Fruit fly (Drosophila melanogaster) whole organism, pupa: ENCODE measurements around the gene BORCS5.

Source experiments
- CG10348 ChIP-seq: fragments of 200-800 bp; sonication (Bioruptor generic); IDR thresholded peaks from 2 replicates; pipeline ENCODE4 v1.3.6; 2022; ENCODE audit warnings: missing biosample characterization, missing genetic modification characterization
- CG12605 ChIP-seq: fragments of 200-800 bp; sonication (Bioruptor generic); IDR thresholded peaks from 2 replicates; pipeline ENCODE4 v1.3.6; 2022; ENCODE audit warnings: missing biosample characterization, missing genetic modification characterization
- CG13204 ChIP-seq: fragments of 200-800 bp; sonication (Bioruptor generic); optimal IDR thresholded peaks from 2 replicates; lab custom pipeline; 2018; ENCODE audit warnings: missing biosample characterization, mild to moderate bottlenecking, missing genetic modification characterization, moderate library complexity
- CG14655 ChIP-seq: fragments of 200-800 bp; sonication (Bioruptor generic); optimal IDR thresholded peaks from 3 replicates; lab custom pipeline; 2017; ENCODE audit warnings: mild to moderate bottlenecking, missing biosample characterization, missing genetic modification reagents, missing genetic modification characterization
- CG15710 ChIP-seq: fragments of 200-800 bp; sonication (Bioruptor generic); optimal IDR thresholded peaks from 2 replicates; lab custom pipeline; 2018; ENCODE audit warnings: missing biosample characterization, mild to moderate bottlenecking, missing genetic modification characterization, moderate library complexity
- CG17806 ChIP-seq: fragments of 200-800 bp; sonication (Bioruptor generic); optimal IDR thresholded peaks from 2 replicates; lab custom pipeline; 2018; ENCODE audit warnings: missing biosample characterization, mild to moderate bottlenecking, missing genetic modification characterization, moderate library complexity
- CG32121 ChIP-seq: fragments of 200-800 bp; sonication (Bioruptor generic); IDR thresholded peaks from 2 replicates; pipeline ENCODE4 v1.3.6; 2022; ENCODE audit warnings: missing biosample characterization, missing genetic modification characterization
- CG34367 ChIP-seq: fragments of 200-800 bp; sonication (Bioruptor generic); optimal IDR thresholded peaks from 2 replicates; lab custom pipeline; 2018; ENCODE audit warnings: missing biosample characterization, mild to moderate bottlenecking, missing genetic modification characterization
- CG4496 ChIP-seq: fragments of 200-800 bp; sonication (Bioruptor generic); IDR thresholded peaks from 3 replicates; pipeline ENCODE4 v1.3.6; 2022; ENCODE audit warnings: missing biosample characterization, missing genetic modification characterization
- CG8159 ChIP-seq: fragments of 200-800 bp; sonication (Bioruptor generic); optimal IDR thresholded peaks from 3 replicates; lab custom pipeline; 2018; ENCODE audit warnings: missing biosample characterization, mild to moderate bottlenecking, missing genetic modification characterization, moderate library complexity
- CG8301 ChIP-seq: fragments of 200-800 bp; sonication (Bioruptor generic); optimal IDR thresholded peaks from 2 replicates; lab custom pipeline; 2018; ENCODE audit warnings: missing biosample characterization, mild to moderate bottlenecking, missing genetic modification characterization
- CG9948 ChIP-seq: fragments of 200-800 bp; sonication (Bioruptor generic); optimal IDR thresholded peaks from 2 replicates; lab custom pipeline; 2018; ENCODE audit warnings: missing biosample characterization, mild to moderate bottlenecking, missing genetic modification characterization, moderate library complexity
- D1 ChIP-seq: fragments of 200-800 bp; sonication (Bioruptor generic); optimal IDR thresholded peaks from 2 replicates; lab custom pipeline; 2018; ENCODE audit warnings: missing biosample characterization, mild to moderate bottlenecking, missing genetic modification characterization, moderate library complexity
- EcR ChIP-seq: fragments of 200-800 bp; sonication (Bioruptor generic); optimal IDR thresholded peaks from 3 replicates; lab custom pipeline; 2019; ENCODE audit warnings: missing biosample characterization, missing genetic modification characterization, mild to moderate bottlenecking, moderate library complexity, missing genetic modification reagents
- Ets98B ChIP-seq: fragments of 200-800 bp; sonication (Bioruptor generic); IDR thresholded peaks from 2 replicates; pipeline ENCODE4 v1.3.6; 2022; ENCODE audit warnings: missing biosample characterization, missing genetic modification characterization
- Pif1A ChIP-seq: fragments of 200-800 bp; sonication (Bioruptor generic); optimal IDR thresholded peaks from 3 replicates; lab custom pipeline; 2016; ENCODE audit warnings: missing biosample characterization, missing genetic modification characterization
- Pif1B ChIP-seq: fragments of 200-800 bp; sonication (Bioruptor generic); optimal IDR thresholded peaks from 3 replicates; lab custom pipeline; 2016; ENCODE audit warnings: missing biosample characterization, missing genetic modification characterization
- Snoo ChIP-seq: fragments of 200-800 bp; sonication (Bioruptor generic); optimal IDR thresholded peaks from 3 replicates; lab custom pipeline; 2017; ENCODE audit warnings: missing biosample characterization, mild to moderate bottlenecking, missing genetic modification characterization, inconsistent platforms
- fd96Ca ChIP-seq: fragments of 200-800 bp; sonication (Bioruptor generic); IDR thresholded peaks from 3 replicates; pipeline ENCODE4 v1.3.6; 2022; ENCODE audit warnings: missing biosample characterization, missing genetic modification characterization
- gl ChIP-seq: fragments of 200-800 bp; sonication (Bioruptor generic); optimal IDR thresholded peaks from 2 replicates; lab custom pipeline; 2018; ENCODE audit warnings: missing biosample characterization, mild to moderate bottlenecking, missing genetic modification characterization
- rn ChIP-seq: fragments of 200-800 bp; sonication (Bioruptor generic); IDR thresholded peaks from 2 replicates; pipeline ENCODE4 v1.3.6; 2022; ENCODE audit warnings: missing biosample characterization, missing genetic modification characterization

BORCS5 gene

DNA sequence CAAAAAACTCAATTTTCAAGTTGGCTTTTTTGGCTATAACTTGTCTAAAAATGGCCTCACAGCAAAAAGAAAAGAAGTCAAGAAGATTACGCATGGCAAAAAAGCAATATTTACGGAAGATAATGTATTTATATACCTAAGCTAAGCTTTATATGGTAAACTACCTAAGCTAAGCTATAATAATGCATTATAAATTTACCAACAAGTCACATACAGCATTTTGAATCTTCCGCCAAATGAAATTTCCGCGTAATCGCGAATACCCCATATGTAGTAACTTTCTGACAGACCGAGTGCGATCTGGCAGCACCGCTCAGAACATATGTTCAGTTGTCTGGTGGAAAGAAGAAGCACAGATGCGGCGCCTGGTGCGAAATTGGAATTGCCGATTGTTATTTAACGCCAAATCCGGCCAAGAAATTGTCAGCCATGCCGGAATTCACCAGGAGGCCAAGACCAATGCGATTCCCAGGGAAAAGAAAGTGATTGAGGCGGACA lies 19.2 kb upstream of the BORCS5 start, which contains the start of gene sicily:
sicily (plus strand) TSS at position 51 of the 498 bp plus-strand sequence.
- TF ChIP-seq CG10348 (GFP tag; lab: Robert Waterston, UW) (no peak), CG34367 (tag; lab: Kevin White, UChicago) (no peak), CG8301 (tag; lab: Kevin White, UChicago) (no peak), Pif1A (GFP tag; lab: Kevin White, UChicago) (no peak), CG32121 (GFP tag; lab: Robert Waterston, UW) (no peak), CG4496 (GFP tag; lab: Robert Waterston, UW) (no peak), EcR (GFP tag; lab: Kevin White, UChicago) (no peak), Snoo (tag; lab: Kevin White, UChicago) (no peak), CG15710 (no peak), CG14655 (GFP tag; lab: Kevin White, UChicago) (no peak)

DNA sequence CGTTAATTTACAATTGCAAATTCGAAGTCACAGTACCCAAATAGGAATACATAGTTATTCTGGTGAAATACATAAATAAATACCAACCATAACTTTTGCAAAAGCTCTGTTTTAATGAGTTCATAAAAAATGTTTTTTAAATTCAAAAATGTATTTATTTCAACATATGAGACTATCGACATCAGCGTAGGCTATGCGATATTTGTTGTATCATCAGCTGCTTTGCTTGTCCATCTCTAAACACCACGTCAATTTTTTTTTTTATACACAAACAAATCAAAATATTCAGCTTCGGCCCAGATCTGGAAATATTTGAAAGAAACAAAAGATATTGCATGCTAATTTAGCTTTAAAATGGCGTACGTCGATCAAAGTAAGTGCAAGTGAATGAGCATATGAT lies 15.6 kb upstream of the BORCS5 start, which contains the start of gene CG1840:
CG1840 (plus strand) TSS at position 211 of the 400 bp plus-strand sequence.
- TF ChIP-seq EcR (GFP tag; lab: Kevin White, UChicago), result no peak
- no peak for TF ChIP-seq Snoo (tag; lab: Kevin White, UChicago)
- no peak for TF ChIP-seq Pif1B (GFP tag; lab: Kevin White, UChicago)
- TF ChIP-seq CG32121 (GFP tag; lab: Robert Waterston, UW), result no peak
- TF ChIP-seq gl, result no peak
- peak; percentile 22; the same call in 1 of the 2 replicates for TF ChIP-seq CG12605 (GFP tag; lab: Robert Waterston, UW)

DNA sequence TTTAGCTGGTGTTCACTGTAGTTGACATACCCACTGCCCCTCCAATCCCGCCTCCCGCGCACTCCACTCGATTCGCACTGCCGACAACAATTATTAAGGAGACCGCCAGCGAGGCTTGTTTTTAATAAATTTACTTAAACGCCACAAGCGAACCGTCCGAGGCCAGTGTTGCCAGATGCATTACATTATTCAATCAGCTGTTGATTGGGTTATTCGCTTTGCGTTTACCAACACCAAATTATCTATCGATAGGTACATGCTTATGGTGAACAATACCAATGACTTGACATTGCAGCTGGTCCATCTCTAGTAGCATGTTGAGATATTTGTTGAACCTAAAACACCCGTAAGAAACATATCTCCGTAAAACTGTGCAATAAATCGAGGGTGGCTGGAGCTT lies 14.4 kb upstream of the BORCS5 start, which contains the start of the genes CG10353 and SelG:
CG10353 (minus strand) TSS at position 187 of the 400 bp plus-strand sequence.
SelG (plus strand) TSS at position 309 of the 400 bp plus-strand sequence.
- TF ChIP-seq fd96Ca (no peak), CG8159 (tag; lab: Kevin White, UChicago) (no peak), Pif1A (GFP tag; lab: Kevin White, UChicago) (no peak), CG17806 (tag; lab: Kevin White, UChicago) (no peak), D1 (tag; lab: Kevin White, UChicago) (no peak), CG9948 (tag; lab: Kevin White, UChicago) (no peak), rn (GFP tag; lab: Robert Waterston, UW) (no peak), CG14655 (GFP tag; lab: Kevin White, UChicago) (no peak), Ets98B (GFP tag; lab: Robert Waterston, UW) (no peak), CG4496 (GFP tag; lab: Robert Waterston, UW) (no peak), CG32121 (GFP tag; lab: Robert Waterston, UW) (no peak), CG12605 (GFP tag; lab: Robert Waterston, UW) (no peak), Pif1B (GFP tag; lab: Kevin White, UChicago) (no peak), CG13204 (no peak), gl (no peak)
- TF ChIP-seq, all 21 proteins: peak for 0

DNA sequence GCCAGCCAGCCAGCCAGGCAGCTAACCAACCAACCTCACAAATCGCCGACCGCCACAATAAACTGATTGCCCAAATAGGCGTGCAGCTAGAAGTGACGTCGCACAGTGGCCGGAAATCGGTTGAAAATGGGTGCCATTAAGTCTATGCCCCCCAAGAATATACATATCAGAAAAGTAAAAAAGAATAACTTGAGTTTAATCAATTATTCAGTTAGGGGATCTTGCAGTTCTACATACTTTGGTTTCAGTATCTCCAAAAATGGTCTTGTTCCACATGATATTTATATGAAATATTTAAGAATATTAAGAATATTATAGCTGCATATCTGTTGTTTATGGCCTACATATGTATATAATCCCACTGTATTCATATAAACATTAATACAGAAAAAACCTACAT lies 12.8 kb upstream of the BORCS5 start:
- TF ChIP-seq Pif1A (GFP tag; lab: Kevin White, UChicago) (no peak), CG4496 (GFP tag; lab: Robert Waterston, UW) (no peak), D1 (tag; lab: Kevin White, UChicago) (no peak), EcR (GFP tag; lab: Kevin White, UChicago) (no peak), Snoo (tag; lab: Kevin White, UChicago) (no peak), gl (no peak), CG15710 (no peak), CG17806 (tag; lab: Kevin White, UChicago) (no peak), CG32121 (GFP tag; lab: Robert Waterston, UW) (no peak), CG13204 (no peak), CG8159 (tag; lab: Kevin White, UChicago) (no peak), CG34367 (tag; lab: Kevin White, UChicago) (no peak), Ets98B (GFP tag; lab: Robert Waterston, UW) (no peak), Pif1B (GFP tag; lab: Kevin White, UChicago) (no peak), CG10348 (GFP tag; lab: Robert Waterston, UW) (no peak), CG12605 (GFP tag; lab: Robert Waterston, UW) (no peak), fd96Ca (no peak), CG8301 (tag; lab: Kevin White, UChicago) (no peak)

DNA sequence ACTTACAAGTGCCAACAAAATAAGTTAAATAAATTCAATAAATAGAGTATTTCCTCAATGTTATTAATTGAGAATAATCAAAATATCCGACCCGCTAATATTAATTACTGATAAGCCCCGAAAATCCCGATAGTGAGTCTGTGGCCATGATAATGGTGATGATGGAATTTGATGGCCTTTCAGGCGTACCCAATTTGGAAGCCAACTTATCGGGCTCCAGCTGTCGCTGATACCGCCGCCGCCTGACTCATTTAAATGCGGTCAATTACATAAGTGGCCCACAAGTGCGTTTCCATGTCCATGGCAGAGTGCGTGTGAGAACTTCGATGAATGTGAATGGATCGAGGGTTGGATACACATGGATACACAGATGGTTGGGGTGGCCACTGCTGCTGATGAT lies 11.6 kb upstream of the BORCS5 start:
- TF ChIP-seq EcR (GFP tag; lab: Kevin White, UChicago), result no peak
- TF ChIP-seq Pif1A (GFP tag; lab: Kevin White, UChicago), result no peak
- no peak for TF ChIP-seq CG13204
- no peak for TF ChIP-seq Ets98B (GFP tag; lab: Robert Waterston, UW)
- no peak for TF ChIP-seq CG32121 (GFP tag; lab: Robert Waterston, UW)
- no peak for TF ChIP-seq CG8159 (tag; lab: Kevin White, UChicago)

DNA sequence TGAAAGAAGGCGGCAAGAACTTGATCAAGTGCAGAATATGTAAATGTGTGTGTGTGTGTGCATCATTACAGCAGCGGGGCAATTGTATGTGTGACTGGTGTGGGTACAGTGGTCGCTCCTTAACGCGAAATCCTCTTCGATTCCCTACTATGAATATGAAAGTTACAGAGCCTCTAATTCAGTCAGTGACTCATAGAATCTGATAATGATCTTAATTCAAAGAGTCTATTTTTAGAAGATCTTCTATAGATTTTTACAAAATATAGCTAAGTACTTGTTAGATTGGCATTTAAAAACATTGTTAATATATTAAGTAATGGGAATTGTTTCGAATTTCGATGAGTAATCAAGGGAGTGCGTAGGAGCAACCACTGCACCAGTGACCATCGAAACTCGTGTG lies 9.9 kb upstream of the BORCS5 start:
- TF ChIP-seq fd96Ca (no peak), CG8159 (tag; lab: Kevin White, UChicago) (peak; percentile 44), Ets98B (GFP tag; lab: Robert Waterston, UW) (no peak), CG13204 (no peak), CG10348 (GFP tag; lab: Robert Waterston, UW) (no peak), CG9948 (tag; lab: Kevin White, UChicago) (peak; percentile 15), CG32121 (GFP tag; lab: Robert Waterston, UW) (no peak), Pif1A (GFP tag; lab: Kevin White, UChicago) (peak; percentile 24), CG15710 (peak; percentile 32), CG8301 (tag; lab: Kevin White, UChicago) (peak; percentile 28), CG14655 (GFP tag; lab: Kevin White, UChicago) (peak; percentile 39)
